Fruit fly (Drosophila melanogaster) whole organism, embryonic: Measurements from ENCODE around the gene CG43346.

ENCODE experiments used
- Atf-2 ChIP-seq: fragments of 200-800 bp; sonication (Bioruptor generic); optimal IDR thresholded peaks from 2 replicates; lab custom pipeline; 2016; ENCODE audit warnings: missing biosample characterization, missing genetic modification characterization
- Awh ChIP-seq: fragments of 200-800 bp; sonication (Bioruptor generic); IDR thresholded peaks from 2 replicates; pipeline ENCODE4, ENCODE4 v1.3.6; 2022; ENCODE audit warnings: missing biosample characterization, missing genetic modification characterization
- Bgb ChIP-seq: fragments of 200-800 bp; sonication (Bioruptor generic); IDR thresholded peaks from 2 replicates; pipeline ENCODE4 v1.3.6; 2022; ENCODE audit warnings: missing biosample characterization, missing genetic modification characterization; ENCODE audit not compliant: partially characterized antibody
- Blimp-1 ChIP-seq: fragments of 200-800 bp; sonication (Bioruptor generic); optimal IDR thresholded peaks from 3 replicates; lab custom pipeline; 2018; ENCODE audit warnings: missing biosample characterization, missing genetic modification characterization, mild to moderate bottlenecking, moderate library complexity, missing genetic modification reagents
- CG10209 ChIP-seq: fragments of 200-800 bp; sonication (Bioruptor generic); optimal IDR thresholded peaks from 3 replicates; lab custom pipeline; 2017; ENCODE audit warnings: missing biosample characterization, mild to moderate bottlenecking, missing genetic modification characterization, missing genetic modification reagents
- CG11093 ChIP-seq: fragments of 200-800 bp; sonication (Bioruptor generic); IDR thresholded peaks from 3 replicates; pipeline ENCODE4 v1.3.6; 2022; ENCODE audit warnings: missing biosample characterization, missing genetic modification characterization
- CG11696 ChIP-seq: fragments of 200-800 bp; sonication (Bioruptor generic); IDR thresholded peaks from 2 replicates; pipeline ENCODE4 v1.3.6; 2022; ENCODE audit warnings: missing biosample characterization, missing genetic modification characterization
- CG12155 ChIP-seq: fragments of 200-800 bp; sonication (Bioruptor generic); optimal IDR thresholded peaks from 3 replicates; lab custom pipeline; 2016; ENCODE audit warnings: missing biosample characterization, missing genetic modification characterization
- CG15073 ChIP-seq: fragments of 200-800 bp; sonication (Bioruptor generic); optimal IDR thresholded peaks from 2 replicates; lab custom pipeline; 2016; ENCODE audit warnings: missing biosample characterization, missing genetic modification characterization
- CG16779 ChIP-seq: fragments of 200-800 bp; sonication (Bioruptor generic); IDR thresholded peaks from 2 replicates; pipeline ENCODE4 v1.3.6; 2022; ENCODE audit warnings: missing biosample characterization, missing genetic modification characterization
- CG17186 ChIP-seq: fragments of 200-800 bp; sonication (Bioruptor generic); optimal IDR thresholded peaks from 3 replicates; lab custom pipeline; 2017; ENCODE audit warnings: missing biosample characterization, missing genetic modification reagents, missing genetic modification characterization
- CG3407 ChIP-seq: fragments of 200-800 bp; sonication (Bioruptor generic); optimal IDR thresholded peaks from 2 replicates; lab custom pipeline; 2018; ENCODE audit warnings: missing biosample characterization, mild to moderate bottlenecking, missing genetic modification characterization
- CG3838 ChIP-seq: fragments of 200-800 bp; sonication (Bioruptor generic); optimal IDR thresholded peaks from 3 replicates; lab custom pipeline; 2016; ENCODE audit warnings: missing biosample characterization, missing genetic modification characterization
- CG4328 ChIP-seq: fragments of 200-800 bp; sonication (Bioruptor generic); optimal IDR thresholded peaks from 3 replicates; lab custom pipeline; 2017; ENCODE audit warnings: missing biosample characterization, missing genetic modification reagents, missing genetic modification characterization
- CG7271 ChIP-seq: fragments of 200-800 bp; sonication (Bioruptor generic); optimal IDR thresholded peaks from 2 replicates; lab custom pipeline; 2018; ENCODE audit warnings: missing biosample characterization, mild to moderate bottlenecking, missing genetic modification characterization, moderate library complexity
- CG8290 ChIP-seq, 3 experiments: fragments of 200-800 bp; sonication (Bioruptor generic); optimal IDR thresholded peaks; 2 replicates each; lab custom pipeline; 2016 to 2019; ENCODE audit warnings: missing biosample characterization in 3 of 3, missing genetic modification characterization in 3 of 3, mild to moderate bottlenecking in 2 of 3, moderate library complexity in 1 of 3
- CG9215 ChIP-seq: fragments of 200-800 bp; sonication (Bioruptor generic); IDR thresholded peaks from 2 replicates; pipeline ENCODE4 v1.3.6; 2022; ENCODE audit warnings: missing biosample characterization, missing genetic modification characterization
- Camta ChIP-seq: fragments of 200-800 bp; sonication (Bioruptor generic); optimal IDR thresholded peaks from 2 replicates; lab custom pipeline; 2016; ENCODE audit warnings: missing biosample characterization, missing genetic modification characterization
- D19B ChIP-seq: fragments of 200-800 bp; sonication (Bioruptor generic); optimal IDR thresholded peaks from 2 replicates; lab custom pipeline; 2017; ENCODE audit warnings: missing biosample characterization, mild to moderate bottlenecking, missing genetic modification characterization
- Dad ChIP-seq: fragments of 200-800 bp; sonication (Bioruptor generic); optimal IDR thresholded peaks from 3 replicates; lab custom pipeline; 2016; ENCODE audit warnings: missing biosample characterization, missing genetic modification characterization
- Dp ChIP-seq: fragments of 200-800 bp; sonication (Bioruptor generic); optimal IDR thresholded peaks from 2 replicates; lab custom pipeline; 2018; ENCODE audit warnings: missing biosample characterization, mild to moderate bottlenecking, missing genetic modification characterization, moderate library complexity
- Ets65A ChIP-seq: fragments of 200-800 bp; sonication (Bioruptor generic); peaks from one replicate; lab custom pipeline; 2016; ENCODE audit warnings: missing biosample characterization, missing genetic modification characterization
- GATAe ChIP-seq: fragments of 200-800 bp; sonication (Bioruptor generic); conservative IDR thresholded peaks from 2 replicates; pipeline ENCODE4 v1.3.6; 2022; ENCODE audit warnings: missing biosample characterization, missing genetic modification characterization
- HLH54F ChIP-seq: fragments of 200-800 bp; sonication (Bioruptor generic); optimal IDR thresholded peaks from 3 replicates; lab custom pipeline; 2016; ENCODE audit warnings: missing biosample characterization, missing genetic modification characterization
- HmgZ ChIP-seq: fragments of 200-800 bp; sonication (Bioruptor generic); optimal IDR thresholded peaks from 2 replicates; lab custom pipeline; 2018; ENCODE audit warnings: missing biosample characterization, mild to moderate bottlenecking, missing genetic modification characterization
- MBD-R2 ChIP-seq: fragments of 200-800 bp; sonication (Bioruptor generic); IDR thresholded peaks from 2 replicates; pipeline ENCODE4 v1.3.6; 2022; ENCODE audit warnings: missing biosample characterization, missing genetic modification characterization
- NK7.1 ChIP-seq: fragments of 200-800 bp; sonication (Bioruptor generic); optimal IDR thresholded peaks from 3 replicates; lab custom pipeline; 2016; ENCODE audit warnings: missing biosample characterization, missing genetic modification characterization
- Nf-YB ChIP-seq: fragments of 200-800 bp; sonication (Bioruptor generic); optimal IDR thresholded peaks from 3 replicates; lab custom pipeline; 2019; ENCODE audit warnings: missing biosample characterization, mild to moderate bottlenecking, missing genetic modification characterization, moderate library complexity
- Rx ChIP-seq: fragments of 200-800 bp; sonication (Bioruptor generic); IDR thresholded peaks from 2 replicates; pipeline ENCODE4 v1.3.6; 2022; ENCODE audit warnings: missing biosample characterization, missing genetic modification characterization
- Ssrp ChIP-seq: fragments of 200-800 bp; sonication (Bioruptor generic); optimal IDR thresholded peaks from 2 replicates; lab custom pipeline; 2018; ENCODE audit warnings: missing biosample characterization, mild to moderate bottlenecking, missing genetic modification characterization, moderate library complexity
- TFAM ChIP-seq: fragments of 200-800 bp; sonication (Bioruptor generic); optimal IDR thresholded peaks from 2 replicates; lab custom pipeline; 2017; ENCODE audit warnings: missing biosample characterization, missing genetic modification characterization, inconsistent platforms
- Usf ChIP-seq: fragments of 200-800 bp; sonication (Bioruptor generic); optimal IDR thresholded peaks from 2 replicates; lab custom pipeline; 2017; ENCODE audit warnings: missing genotype, missing biosample characterization, missing genetic modification characterization
- Xbp1 ChIP-seq: fragments of 200-800 bp; sonication (Bioruptor generic); optimal IDR thresholded peaks from 3 replicates; lab custom pipeline; 2016; ENCODE audit warnings: missing biosample characterization, mild to moderate bottlenecking, missing genetic modification characterization
- ab ChIP-seq: fragments of 200-800 bp; sonication (Bioruptor generic); optimal IDR thresholded peaks from 2 replicates; lab custom pipeline; 2016; ENCODE audit warnings: missing biosample characterization, missing genetic modification characterization
- ara ChIP-seq: fragments of 200-800 bp; sonication (Bioruptor generic); IDR thresholded peaks from 2 replicates; pipeline ENCODE4 v1.3.6; 2022; ENCODE audit warnings: missing biosample characterization, missing genetic modification characterization
- ase ChIP-seq: fragments of 200-800 bp; sonication (Bioruptor generic); IDR thresholded peaks from 3 replicates; pipeline ENCODE4 v1.3.6; 2022; ENCODE audit warnings: missing biosample characterization, missing genetic modification characterization
- chif ChIP-seq, 2 experiments: fragments of 200-800 bp; sonication (Bioruptor generic); optimal IDR thresholded peaks; 3 replicates each; lab custom pipeline; 2016; ENCODE audit warnings: missing biosample characterization in 2 of 2, missing genetic modification characterization in 2 of 2
- ci ChIP-seq: fragments of 200-800 bp; sonication (Bioruptor generic); IDR thresholded peaks from 3 replicates; pipeline ENCODE4 v1.3.6; 2022; ENCODE audit warnings: missing biosample characterization, missing genetic modification characterization
- dm ChIP-seq: fragments of 200-800 bp; sonication (Bioruptor generic); optimal IDR thresholded peaks from 3 replicates; lab custom pipeline; 2016; ENCODE audit warnings: missing biosample characterization, missing genetic modification characterization
- jing ChIP-seq: fragments of 200-800 bp; sonication (Bioruptor generic); optimal IDR thresholded peaks from 2 replicates; lab custom pipeline; 2018; ENCODE audit warnings: missing biosample characterization, mild to moderate bottlenecking, missing genetic modification characterization
- kay ChIP-seq: fragments of 200-800 bp; sonication (Bioruptor generic); optimal IDR thresholded peaks from 2 replicates; lab custom pipeline; 2016; ENCODE audit warnings: missing biosample characterization, missing genetic modification characterization
- klu ChIP-seq: fragments of 200-800 bp; sonication (Bioruptor generic); IDR thresholded peaks from 2 replicates; pipeline ENCODE4 v1.3.6; 2022; ENCODE audit warnings: missing biosample characterization, missing genetic modification characterization
- lola ChIP-seq, 3 experiments: fragments of >200 bp in 2 of 3; fragments of 200-800 bp in 1 of 3; sonication (Bioruptor generic) in 1 of 3; optimal IDR thresholded peaks; 2 replicates each; lab custom pipeline; 2017 to 2019; ENCODE audit warnings: missing biosample characterization in 3 of 3, missing genetic modification characterization in 3 of 3, mild to moderate bottlenecking in 1 of 3, moderate library complexity in 1 of 3
- pum ChIP-seq: fragments of 200-800 bp; sonication (Bioruptor generic); optimal IDR thresholded peaks from 2 replicates; lab custom pipeline; 2016; ENCODE audit warnings: missing biosample characterization, missing genetic modification characterization
- salm ChIP-seq: fragments of 200-800 bp; sonication (Bioruptor generic); optimal IDR thresholded peaks from 2 replicates; lab custom pipeline; 2018; ENCODE audit warnings: missing biosample characterization, mild to moderate bottlenecking, missing genetic modification characterization
- sim ChIP-seq: fragments of 200-800 bp; sonication (Bioruptor generic); IDR thresholded peaks from 2 replicates; pipeline ENCODE4 v1.3.6; 2022; ENCODE audit warnings: missing biosample characterization, missing genetic modification characterization
- so ChIP-seq: fragments of 200-800 bp; sonication (Bioruptor generic); IDR thresholded peaks from 3 replicates; pipeline ENCODE4 v1.3.6; 2022; ENCODE audit warnings: missing biosample characterization, missing genetic modification characterization
- sqz ChIP-seq: fragments of 200-800 bp; sonication (Bioruptor generic); optimal IDR thresholded peaks from 3 replicates; lab custom pipeline; 2018; ENCODE audit warnings: missing biosample characterization, mild to moderate bottlenecking, missing genetic modification characterization
- sug ChIP-seq: fragments of 200-800 bp; optimal IDR thresholded peaks from 2 replicates; lab custom pipeline; 2019; ENCODE audit warnings: missing biosample characterization, mild to moderate bottlenecking, missing genetic modification characterization, moderate library complexity
- tna ChIP-seq: fragments of 200-800 bp; sonication (Bioruptor generic); IDR thresholded peaks from 2 replicates; pipeline ENCODE4 v1.3.6; 2022; ENCODE audit warnings: missing biosample characterization, missing genetic modification characterization; ENCODE audit not compliant: partially characterized antibody
- zfh1 ChIP-seq: fragments of 200-800 bp; sonication (Bioruptor generic); IDR thresholded peaks from 3 replicates; pipeline ENCODE4 v1.3.6; 2022; ENCODE audit warnings: missing biosample characterization, missing genetic modification characterization

CG43346 gene

dm6 chr2L:21142972-21143385, 25.4 kb downstream of the CG43346 start, which contains the start of gene pths (continued):
- TF ChIP-seq jing (no peak), CG9215 (GFP tag; lab: Robert Waterston, UW) (no peak), tna (GFP tag; lab: Robert Waterston, UW) (peak; percentile 61), Ets65A (GFP tag; lab: Kevin White, UChicago) (peak; percentile 45), Dad (GFP tag; lab: Kevin White, UChicago) (no peak), D19B (GFP tag; lab: Kevin White, UChicago) (no peak), CG12155 (GFP tag; lab: Kevin White, UChicago) (no peak), sim (GFP tag; lab: Robert Waterston, UW) (no peak), klu (peak; percentile 11; the same call in 1 of the 2 replicates), Nf-YB (GFP tag; lab: Kevin White, UChicago) (no peak), MBD-R2 (GFP tag; lab: Robert Waterston, UW) (peak; percentile 39), CG7271 (tag; lab: Kevin White, UChicago) (no peak), dm (GFP tag; lab: Kevin White, UChicago) (peak; percentile 97), ab (GFP tag; lab: Kevin White, UChicago) (no peak), Dp (GFP tag; lab: Kevin White, UChicago) (peak; percentile 23), ara (GFP tag; lab: Robert Waterston, UW) (no peak), Rx (GFP tag; lab: Robert Waterston, UW) (no peak), Camta (GFP tag; lab: Kevin White, UChicago) (peak; percentile 38), so (GFP tag; lab: Robert Waterston, UW) (no peak), TFAM (no peak), Awh (no peak), CG3407 (GFP tag; lab: Kevin White, UChicago) (no peak), CG4328 (GFP tag; lab: Kevin White, UChicago) (no peak), CG3838 (no peak), ci (GFP tag; lab: Robert Waterston, UW) (no peak), HmgZ (peak; percentile 3), Ssrp (tag; lab: Kevin White, UChicago) (peak; percentile 18), pum (GFP tag; lab: Kevin White, UChicago) (peak; percentile 35), Bgb (GFP tag; lab: Robert Waterston, UW) (peak; percentile 89), CG17186 (GFP tag; lab: Kevin White, UChicago) (peak; percentile 65), GATAe (GFP tag; lab: Robert Waterston, UW) (no peak), ase (GFP tag; lab: Robert Waterston, UW) (no peak; the same call in 1 of the 3 replicates), CG8290 (GFP tag; optimal IDR thresholded peaks at IDR 0.05; lab: Kevin White, UChicago) (peak; percentile 45), CG8290 (tag; optimal IDR thresholded peaks at IDR 0.05; lab: Kevin White, UChicago) (peak in 1 of 2 experiments; percentile 84), Blimp-1 (GFP tag; lab: Kevin White, UChicago) (no peak), CG11093 (no peak), Atf-2 (GFP tag; lab: Kevin White, UChicago) (peak; percentile 30), NK7.1 (no peak), CG16779 (GFP tag; lab: Robert Waterston, UW) (no peak), sug (tag; lab: Kevin White, UChicago) (peak; percentile 50), Usf (peak; percentile 45), Xbp1 (GFP tag; lab: Kevin White, UChicago) (peak; percentile 74), CG10209 (no peak), zfh1 (GFP tag; lab: Robert Waterston, UW) (peak; percentile 58; the same call in 1 of the 3 replicates), chif (GFP tag; optimal IDR thresholded peaks at IDR 0.05; lab: Kevin White, UChicago) (peak in 1 of 2 experiments; percentile 38), salm (tag; lab: Kevin White, UChicago) (no peak), lola (GFP tag; optimal IDR thresholded peaks at IDR 0.05; lab: Kevin White, UChicago) (peak in 2 of 3 experiments; percentile 5 to 80), HLH54F (GFP tag; lab: Kevin White, UChicago) (peak; percentile 60), sqz (GFP tag; lab: Kevin White, UChicago) (no peak), CG15073 (GFP tag; lab: Kevin White, UChicago) (no peak), CG11696 (GFP tag; lab: Robert Waterston, UW) (no peak), kay (GFP tag; lab: Kevin White, UChicago) (no peak)
